Worm (Caenorhabditis elegans) whole organism, late embryonic: ENCODE measurements around the gene C54H2.4.

Source experiments
- C08G9.2 ChIP-seq: sonication (generic microtip); optimal IDR thresholded peaks from 2 replicates; lab custom pipeline; 2016; ENCODE audit warnings: mild to moderate bottlenecking, missing genetic modification characterization, moderate library complexity, missing compliant biosample characterization
- K09A11.1 ChIP-seq: sonication (generic microtip); optimal IDR thresholded peaks from 2 replicates; lab custom pipeline; 2017; ENCODE audit warnings: antibody characterized with exemption, mild to moderate bottlenecking, missing genetic modification characterization, missing compliant biosample characterization; ENCODE audit not compliant: insufficient read depth
- T23F11.4 ChIP-seq: fragments of 200-800 bp; sonication (Bioruptor generic); optimal IDR thresholded peaks from 2 replicates; lab custom pipeline; 2018; ENCODE audit warnings: mild to moderate bottlenecking, missing genetic modification characterization, missing compliant biosample characterization
- ama-1 ChIP-seq: fragments of 150-350 bp; optimal IDR thresholded peaks from 2 replicates; lab custom pipeline; 2014
- ceh-18 ChIP-seq: sonication (generic microtip); optimal IDR thresholded peaks from 2 replicates; lab custom pipeline; 2016; ENCODE audit warnings: missing genetic modification characterization, missing compliant biosample characterization
- ceh-19 ChIP-seq: fragments of 200-800 bp; sonication (Bioruptor generic); optimal IDR thresholded peaks from 2 replicates; lab custom pipeline; 2018; ENCODE audit warnings: mild to moderate bottlenecking, missing genetic modification characterization, missing compliant biosample characterization
- ceh-2 ChIP-seq: sonication (generic microtip); optimal IDR thresholded peaks from 2 replicates; lab custom pipeline; 2016; ENCODE audit warnings: missing genotype, missing genetic modification characterization, missing compliant biosample characterization
- ceh-24 ChIP-seq: sonication (generic microtip); optimal IDR thresholded peaks from 2 replicates; lab custom pipeline; 2016; ENCODE audit warnings: mild to moderate bottlenecking, missing genetic modification characterization, missing compliant biosample characterization
- ceh-30 ChIP-seq: fragments of 150-350 bp; optimal IDR thresholded peaks from 2 replicates; lab custom pipeline; 2014; ENCODE audit warnings: missing biosample characterization, missing genetic modification characterization
- ceh-31 ChIP-seq: sonication (generic microtip); optimal IDR thresholded peaks from 2 replicates; lab custom pipeline; 2016; ENCODE audit warnings: missing genetic modification characterization, missing compliant biosample characterization
- ceh-34 ChIP-seq: sonication (generic microtip); optimal IDR thresholded peaks from 2 replicates; lab custom pipeline; 2016; ENCODE audit warnings: mild to moderate bottlenecking, missing genetic modification characterization, missing compliant biosample characterization
- ceh-6 ChIP-seq: fragments of 200-800 bp; sonication (Bioruptor generic); optimal IDR thresholded peaks from 2 replicates; lab custom pipeline; 2018; ENCODE audit warnings: mild to moderate bottlenecking, missing genetic modification characterization, missing compliant biosample characterization
- ceh-9 ChIP-seq: sonication (generic microtip); optimal IDR thresholded peaks from 2 replicates; lab custom pipeline; 2016; ENCODE audit warnings: mild to moderate bottlenecking, missing genetic modification characterization, inconsistent platforms, missing compliant biosample characterization
- che-1 ChIP-seq: sonication (generic microtip); optimal IDR thresholded peaks from 2 replicates; lab custom pipeline; 2016; ENCODE audit warnings: mild to moderate bottlenecking, missing genetic modification characterization, missing compliant biosample characterization
- dmd-4 ChIP-seq: sonication (generic microtip); optimal IDR thresholded peaks from 2 replicates; lab custom pipeline; 2016; ENCODE audit warnings: borderline replicate concordance, missing genetic modification characterization, missing compliant biosample characterization
- ets-4 ChIP-seq: sonication (generic microtip); optimal IDR thresholded peaks from 2 replicates; lab custom pipeline; 2016; ENCODE audit warnings: missing genetic modification characterization, missing compliant biosample characterization
- eyg-1 ChIP-seq: sonication (generic microtip); optimal IDR thresholded peaks from 2 replicates; lab custom pipeline; 2016; ENCODE audit warnings: missing genotype, missing genetic modification characterization, missing compliant biosample characterization
- fax-1 ChIP-seq: sonication (generic microtip); optimal IDR thresholded peaks from 2 replicates; lab custom pipeline; 2016; ENCODE audit warnings: missing genotype, missing genetic modification characterization, missing compliant biosample characterization
- fkh-6 ChIP-seq: sonication (generic microtip); optimal IDR thresholded peaks from 2 replicates; lab custom pipeline; 2016; ENCODE audit warnings: missing genetic modification characterization, missing compliant biosample characterization
- hlh-15 ChIP-seq: sonication (generic microtip); optimal IDR thresholded peaks from 2 replicates; lab custom pipeline; 2016; ENCODE audit warnings: missing genetic modification characterization, missing compliant biosample characterization
- hlh-6 ChIP-seq: sonication (generic microtip); optimal IDR thresholded peaks from 2 replicates; lab custom pipeline; 2016; ENCODE audit warnings: missing genotype, missing genetic modification characterization, missing compliant biosample characterization
- hlh-8 ChIP-seq: sonication (generic microtip); optimal IDR thresholded peaks from 2 replicates; lab custom pipeline; 2016; ENCODE audit warnings: missing genotype, missing genetic modification characterization, missing compliant biosample characterization
- mec-3 ChIP-seq: sonication (generic microtip); optimal IDR thresholded peaks from 2 replicates; lab custom pipeline; 2016; ENCODE audit warnings: borderline replicate concordance, missing genetic modification characterization, missing compliant biosample characterization
- nfya-1 ChIP-seq: sonication (generic microtip); optimal IDR thresholded peaks from 2 replicates; lab custom pipeline; 2017; ENCODE audit warnings: missing genetic modification characterization, mild to moderate bottlenecking, missing compliant biosample characterization, antibody characterized with exemption, moderate library complexity
- nhr-232 ChIP-seq: sonication (generic microtip); optimal IDR thresholded peaks from 2 replicates; lab custom pipeline; 2016; ENCODE audit warnings: missing genetic modification characterization, missing compliant biosample characterization
- odd-2 ChIP-seq: sonication (generic microtip); optimal IDR thresholded peaks from 2 replicates; lab custom pipeline; 2017; ENCODE audit warnings: antibody characterized with exemption, mild to moderate bottlenecking, missing genetic modification characterization, missing compliant biosample characterization
- pag-3 ChIP-seq: sonication (generic microtip); optimal IDR thresholded peaks from 2 replicates; lab custom pipeline; 2016; ENCODE audit warnings: missing compliant biosample characterization, missing genetic modification characterization, borderline replicate concordance
- pros-1 ChIP-seq: fragments of 150-350 bp; optimal IDR thresholded peaks from 2 replicates; lab custom pipeline; 2014; ENCODE audit warnings: missing biosample characterization, missing genetic modification reagents, missing genetic modification characterization
- ref-2 ChIP-seq: sonication (generic microtip); optimal IDR thresholded peaks from 2 replicates; lab custom pipeline; 2016; ENCODE audit warnings: missing genetic modification characterization, missing compliant biosample characterization
- rnt-1 ChIP-seq: sonication (generic microtip); optimal IDR thresholded peaks from 2 replicates; lab custom pipeline; 2016; ENCODE audit warnings: missing genetic modification characterization, missing compliant biosample characterization
- sdc-2 ChIP-seq: sonication (generic microtip); optimal IDR thresholded peaks from 2 replicates; lab custom pipeline; 2016; ENCODE audit warnings: missing genotype, missing genetic modification characterization, missing compliant biosample characterization
- sox-2 ChIP-seq: fragments of 200-800 bp; sonication (Bioruptor generic); IDR thresholded peaks from 2 replicates; pipeline ENCODE4 v1.3.6; 2022; ENCODE audit warnings: missing genetic modification reagents, missing genetic modification characterization, missing compliant biosample characterization
- syd-9 ChIP-seq: sonication (generic microtip); optimal IDR thresholded peaks from 2 replicates; lab custom pipeline; 2016; ENCODE audit warnings: mild to moderate bottlenecking, missing genetic modification characterization, moderate library complexity, missing compliant biosample characterization
- tbx-2 ChIP-seq: sonication (generic microtip); optimal IDR thresholded peaks from 2 replicates; lab custom pipeline; 2016; ENCODE audit warnings: missing genetic modification characterization, missing compliant biosample characterization
- unc-42 ChIP-seq: sonication (generic microtip); optimal IDR thresholded peaks from 2 replicates; lab custom pipeline; 2016; ENCODE audit warnings: missing genotype, missing genetic modification characterization, missing compliant biosample characterization
- unc-55 ChIP-seq: sonication (generic microtip); optimal IDR thresholded peaks from 2 replicates; lab custom pipeline; 2017; ENCODE audit warnings: missing biosample characterization, missing genetic modification reagents, missing genetic modification characterization
- unc-86 ChIP-seq: sonication (generic microtip); optimal IDR thresholded peaks from 2 replicates; lab custom pipeline; 2016; ENCODE audit warnings: missing genetic modification characterization, missing compliant biosample characterization
- zip-5 ChIP-seq: sonication (generic microtip); optimal IDR thresholded peaks from 2 replicates; lab custom pipeline; 2016; ENCODE audit warnings: missing genetic modification characterization, missing compliant biosample characterization
- ztf-16 ChIP-seq: sonication (generic microtip); optimal IDR thresholded peaks from 2 replicates; lab custom pipeline; 2017; ENCODE audit warnings: missing genetic modification characterization, missing compliant biosample characterization

C54H2.4 gene

ce11 chrX:5770648-5771047 is at the start of gene C54H2.4:
Gene C54H2.4, minus strand, starts transcription at chrX:5770748.
- TF ChIP-seq ets-4 (tag; lab: Kevin White, UChicago), result no peak
- TF ChIP-seq fax-1, result no peak
- TF ChIP-seq hlh-15 (tag; lab: Kevin White, UChicago), result no peak
- no peak for TF ChIP-seq K09A11.1 (tag; lab: Kevin White, UChicago)
- TF ChIP-seq syd-9, result no peak
- no peak for TF ChIP-seq ceh-24 (tag; lab: Kevin White, UChicago)
- no peak for TF ChIP-seq ceh-9 (tag; lab: Kevin White, UChicago)
- TF ChIP-seq unc-55 (GFP tag; lab: Kevin White, UChicago), result no peak
- no peak for TF ChIP-seq ceh-31 (tag; lab: Kevin White, UChicago)
- no peak for TF ChIP-seq T23F11.4 (GFP tag; lab: Kevin White, UChicago)
- TF ChIP-seq ama-1 (lab: Kevin White, UChicago), result no peak
- no peak for TF ChIP-seq pros-1 (tag; lab: Kevin White, UChicago)
- no peak for TF ChIP-seq zip-5
- TF ChIP-seq rnt-1 (tag; lab: Kevin White, UChicago), result no peak
- TF ChIP-seq ceh-34 (tag; lab: Kevin White, UChicago), result no peak
- no peak for TF ChIP-seq odd-2 (tag; lab: Kevin White, UChicago)
- no peak for TF ChIP-seq hlh-6 (tag; lab: Kevin White, UChicago)

DNA sequence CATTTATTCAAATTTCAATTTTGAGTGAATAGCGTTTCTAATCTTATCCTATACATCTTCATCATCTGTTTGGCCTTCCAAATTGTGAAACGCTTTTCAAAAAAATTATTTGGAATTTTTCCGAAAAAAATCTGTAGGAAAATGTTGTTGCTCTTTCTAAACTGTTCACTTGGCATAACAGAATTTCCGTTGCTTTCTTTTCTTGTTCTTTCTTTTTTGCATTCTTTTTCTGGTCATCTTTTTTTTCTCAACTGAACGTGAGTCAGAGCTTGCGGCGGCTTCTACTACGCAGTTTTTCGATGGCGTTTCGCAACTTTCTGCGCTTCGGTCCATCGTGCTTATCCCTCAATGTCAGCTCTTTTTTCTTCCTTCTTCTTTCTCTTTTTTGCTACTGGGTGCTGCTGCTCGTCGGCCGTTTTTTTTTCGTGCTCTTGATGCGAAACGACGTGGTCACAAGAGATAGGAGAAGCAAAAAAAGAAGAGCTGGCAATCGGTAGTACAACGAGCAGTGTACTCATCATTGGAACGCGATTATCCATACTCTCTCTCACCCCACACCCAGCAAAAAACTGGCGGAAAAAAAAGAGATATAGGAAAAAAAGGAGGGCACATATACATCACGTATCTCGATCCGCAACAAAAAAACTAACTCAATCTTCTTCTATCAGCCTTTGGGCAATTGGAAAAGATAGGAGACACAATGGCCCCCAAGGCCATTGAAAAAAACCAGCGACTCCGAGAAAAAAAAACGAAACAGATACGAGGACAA is 49.3 kb upstream of the C54H2.4 start:
- TF ChIP-seq mec-3 (tag; lab: Kevin White, UChicago), result no peak
- TF ChIP-seq eyg-1, result no peak
- no peak for TF ChIP-seq pag-3 (tag; lab: Kevin White, UChicago)
- no peak for TF ChIP-seq ama-1 (lab: Kevin White, UChicago)
- TF ChIP-seq sox-2 (GFP tag; lab: Robert Waterston, UW), result no peak
- TF ChIP-seq unc-42 (tag; lab: Kevin White, UChicago), result peak; percentile 39
- TF ChIP-seq ceh-18 (tag; lab: Kevin White, UChicago), result peak; percentile 57
- no peak for TF ChIP-seq tbx-2 (tag; lab: Kevin White, UChicago)
- peak; percentile 46 for TF ChIP-seq dmd-4 (tag; lab: Kevin White, UChicago)
- TF ChIP-seq ceh-30 (tag; lab: Kevin White, UChicago), result no peak

- TF ChIP-seq ztf-16 (tag; lab: Kevin White, UChicago) (no peak), hlh-6 (tag; lab: Kevin White, UChicago) (no peak), sdc-2 (peak; percentile 64), nfya-1 (tag; lab: Kevin White, UChicago) (peak; percentile 60), pros-1 (tag; lab: Kevin White, UChicago) (peak; percentile 78), rnt-1 (tag; lab: Kevin White, UChicago) (peak; percentile 80), ceh-2 (tag; lab: Kevin White, UChicago) (peak; percentile 42), C08G9.2 (no peak), tbx-2 (tag; lab: Kevin White, UChicago) (peak; percentile 61), dmd-4 (tag; lab: Kevin White, UChicago) (peak; percentile 5), nhr-232 (tag; lab: Kevin White, UChicago) (peak; percentile 31), hlh-8 (tag; lab: Kevin White, UChicago) (peak; percentile 41), che-1 (tag; lab: Kevin White, UChicago) (no peak), ceh-31 (tag; lab: Kevin White, UChicago) (peak; percentile 51), ceh-34 (tag; lab: Kevin White, UChicago) (peak; percentile 86), ceh-19 (peak; percentile 59), fkh-6 (tag; lab: Kevin White, UChicago) (no peak), unc-86 (peak; percentile 49), syd-9 (peak; percentile 76), ref-2 (tag; lab: Kevin White, UChicago) (peak; percentile 61), eyg-1 (peak; percentile 31), unc-55 (GFP tag; lab: Kevin White, UChicago) (peak; percentile 70), fax-1 (no peak), ceh-6 (peak; percentile 22)
These were observed 47.6 kb upstream of the C54H2.4 start for ce11 chrX:5818176-5818575.
